Worm (Caenorhabditis elegans): ENCODE results near the gene fbxb-77.
"Not testable (repeated sequence)": the region's sequence is repeated elsewhere in the genome, so short reads cannot be mapped to it uniquely, and the experiment has no call there.

Gene fbxb-77

DNA sequence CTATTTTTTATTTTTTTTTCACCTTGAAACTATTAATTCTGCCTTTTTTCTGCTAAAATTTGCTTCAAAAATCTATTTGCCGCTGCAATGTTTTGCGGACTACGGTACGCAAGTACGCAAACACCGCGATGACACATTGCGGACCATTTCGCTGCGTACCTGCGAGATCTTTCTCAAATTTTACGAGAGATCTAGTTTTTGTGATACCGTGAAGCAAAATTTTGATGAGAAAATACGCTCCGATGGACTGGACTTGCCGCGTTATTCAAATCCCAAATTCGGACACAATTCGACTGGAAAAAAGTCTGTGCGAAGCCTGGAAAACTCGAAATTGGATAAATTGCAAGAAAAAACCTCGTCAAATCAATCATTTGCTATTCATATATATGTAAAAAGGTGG is 35.4 kb downstream of the fbxb-77 start:
- TF ChIP-seq gmeb-1 (tag; optimal IDR thresholded peaks at IDR 0.05) (peak; percentile 17), C34F6.9 (tag; optimal IDR thresholded peaks at IDR 0.05) (peak; percentile 8), lsy-2 (tag; optimal IDR thresholded peaks at IDR 0.05) (peak; percentile 77 to 85), sma-3 (GFP tag; optimal IDR thresholded peaks at IDR 0.05) (peak; percentile 22), unc-55 (GFP tag; optimal IDR thresholded peaks at IDR 0.05) (peak; percentile 2), F13H6.1 (tag; optimal IDR thresholded peaks at IDR 0.05) (peak; percentile 14)

DNA sequence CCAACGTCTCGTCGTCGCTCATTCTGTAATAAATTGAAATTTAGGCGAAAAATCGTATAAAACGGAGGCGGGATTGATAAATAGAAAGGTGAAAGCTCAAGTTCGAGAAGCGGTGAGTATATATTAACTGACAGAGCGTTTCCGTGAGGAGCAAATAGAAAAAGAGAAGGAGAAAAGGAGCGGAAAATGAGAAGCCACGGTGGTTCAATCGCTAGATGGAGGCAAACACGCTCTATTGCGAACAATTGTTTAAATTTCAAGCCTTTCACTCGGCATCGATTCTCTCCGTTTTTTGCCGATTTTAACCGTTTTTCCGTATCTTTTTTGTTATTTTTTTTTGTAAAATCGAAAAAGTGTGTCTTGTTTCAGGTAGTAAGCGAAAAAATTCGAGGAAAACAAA is 40.2 kb downstream of the fbxb-77 start, which contains the start of gene miro-1:
Gene miro-1, minus strand, starts transcription at position 23 of the 400 bp plus-strand sequence.
- not testable (repeated sequence) for TF ChIP-seq fos-1 (tag; optimal IDR thresholded peaks at IDR 0.05); gmeb-1 (tag; optimal IDR thresholded peaks at IDR 0.05); ama-1 (optimal IDR thresholded peaks at IDR 0.05)

DNA sequence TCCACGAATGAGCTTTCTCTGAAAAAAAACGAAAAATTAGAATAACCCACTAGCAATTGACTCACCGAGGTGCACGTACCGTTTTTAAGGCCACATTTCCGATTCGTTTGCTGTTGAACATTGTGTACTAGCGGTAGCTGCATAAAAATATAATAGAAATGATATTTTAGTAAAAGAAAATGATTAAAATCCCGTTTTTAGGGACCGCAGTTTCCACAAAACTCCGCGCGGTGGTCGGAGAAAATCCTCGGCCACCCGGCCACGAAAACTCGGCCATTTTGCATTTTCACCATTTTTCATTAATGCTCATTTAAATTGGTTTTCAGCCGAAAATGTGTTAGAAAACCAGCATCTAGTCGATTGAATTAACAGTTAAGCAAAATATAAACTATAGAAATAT is 43.6 kb downstream of the fbxb-77 start, which contains the start of gene yars-2:
Gene yars-2, minus strand, starts transcription at position 249 of the 400 bp plus-strand sequence.
- TF ChIP-seq lsy-2 (tag; optimal IDR thresholded peaks at IDR 0.05) (peak in 1 of 2 experiments; percentile 32), dmd-4 (tag; optimal IDR thresholded peaks at IDR 0.05) (no peak), nhr-11 (tag; optimal IDR thresholded peaks at IDR 0.05) (no peak), ceh-82 (tag; optimal IDR thresholded peaks at IDR 0.05) (no peak), unc-39 (tag; optimal IDR thresholded peaks at IDR 0.05) (no peak), blmp-1 (tag; optimal IDR thresholded peaks at IDR 0.05; ENCODE audit: insufficient read depth) (no peak), nhr-129 (tag; optimal IDR thresholded peaks at IDR 0.05) (no peak), nhr-10 (tag; optimal IDR thresholded peaks at IDR 0.05) (no peak), lin-13 (GFP tag; optimal IDR thresholded peaks at IDR 0.05) (no peak), sma-3 (GFP tag; optimal IDR thresholded peaks at IDR 0.05) (peak; percentile 29), sma-9 (GFP tag; optimal IDR thresholded peaks at IDR 0.05) (no peak), sma-9 (tag; optimal IDR thresholded peaks at IDR 0.05) (no peak), nhr-12 (tag; optimal IDR thresholded peaks at IDR 0.05) (no peak), skn-1 (tag; optimal IDR thresholded peaks at IDR 0.05) (no peak), mbf-1 (tag; optimal IDR thresholded peaks at IDR 0.05) (no peak), unc-55 (GFP tag; optimal IDR thresholded peaks at IDR 0.05) (peak; percentile 5), nhr-6 (tag; optimal IDR thresholded peaks at IDR 0.05) (no peak), C34F6.9 (tag; optimal IDR thresholded peaks at IDR 0.05) (peak; percentile 0)

DNA sequence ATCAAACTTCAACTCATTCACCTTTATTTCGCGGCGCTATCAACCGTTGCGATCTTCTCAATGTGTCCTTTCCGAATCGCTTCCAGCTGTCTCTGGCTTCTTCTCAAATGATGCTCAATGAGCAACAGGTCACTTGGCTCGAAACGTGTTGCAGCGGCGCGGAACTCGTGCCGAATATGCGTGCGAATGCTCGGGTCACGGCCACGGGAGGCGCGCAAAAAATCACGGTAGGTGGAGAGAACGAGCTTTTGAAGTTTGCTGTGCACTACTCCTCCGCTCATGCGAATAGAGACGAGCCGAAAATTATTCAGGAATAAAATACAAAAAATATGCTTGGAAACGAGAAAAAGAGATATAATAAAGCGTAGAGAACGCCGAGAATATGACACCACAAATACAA is 45.5 kb downstream of the fbxb-77 start, which contains the start of gene cif-1:
Gene cif-1, minus strand, starts transcription at position 297 of the 400 bp plus-strand sequence.
- TF ChIP-seq F13H6.1 (tag; optimal IDR thresholded peaks at IDR 0.05) (no peak), fos-1 (tag; optimal IDR thresholded peaks at IDR 0.05) (no peak), alr-1 (tag; optimal IDR thresholded peaks at IDR 0.05) (no peak), unc-39 (tag; optimal IDR thresholded peaks at IDR 0.05) (no peak), nhr-10 (tag; optimal IDR thresholded peaks at IDR 0.05) (no peak), zag-1 (tag; optimal IDR thresholded peaks at IDR 0.05) (no peak), mab-5 (tag; optimal IDR thresholded peaks at IDR 0.05) (no peak), ceh-16 (tag; optimal IDR thresholded peaks at IDR 0.05) (no peak)

DNA sequence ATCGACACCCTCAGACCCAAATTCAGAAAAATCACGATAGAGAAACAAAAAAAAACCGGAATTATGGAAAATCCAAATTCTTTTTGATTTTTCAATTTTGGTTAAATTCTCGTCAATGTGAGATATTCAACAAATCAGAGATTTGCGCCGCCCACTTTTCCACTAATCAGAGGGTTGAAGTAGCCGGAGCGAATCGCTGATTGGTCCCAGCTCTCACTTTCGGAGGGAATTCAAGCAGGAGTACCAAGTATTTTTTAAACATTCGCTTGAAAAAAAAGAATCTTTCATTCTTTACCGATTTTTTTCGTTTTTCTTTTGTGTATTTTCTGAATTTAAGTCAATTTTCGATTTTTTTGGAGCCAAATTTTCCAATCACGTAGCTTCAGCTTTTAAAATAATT is 50.0 kb downstream of the fbxb-77 start:
- no peak for TF ChIP-seq nhr-25 (tag; optimal IDR thresholded peaks at IDR 0.05)
- TF ChIP-seq nhr-23 (tag; optimal IDR thresholded peaks at IDR 0.05) = no peak
- TF ChIP-seq unc-55 (GFP tag; optimal IDR thresholded peaks at IDR 0.05) = no peak
- no peak for TF ChIP-seq lin-11 (tag; optimal IDR thresholded peaks at IDR 0.05)
- TF ChIP-seq skn-1 (tag; optimal IDR thresholded peaks at IDR 0.05) = no peak
- TF ChIP-seq C34F6.9 (tag; optimal IDR thresholded peaks at IDR 0.05) = no peak
- no peak for TF ChIP-seq crh-2 (tag; optimal IDR thresholded peaks at IDR 0.05)
- no peak for TF ChIP-seq nhr-6 (tag; optimal IDR thresholded peaks at IDR 0.05)
- TF ChIP-seq nhr-10 (tag; optimal IDR thresholded peaks at IDR 0.05) = no peak
- no peak for TF ChIP-seq ceh-16 (tag; optimal IDR thresholded peaks at IDR 0.05)
- no peak for TF ChIP-seq sma-3 (GFP tag; optimal IDR thresholded peaks at IDR 0.05)

DNA sequence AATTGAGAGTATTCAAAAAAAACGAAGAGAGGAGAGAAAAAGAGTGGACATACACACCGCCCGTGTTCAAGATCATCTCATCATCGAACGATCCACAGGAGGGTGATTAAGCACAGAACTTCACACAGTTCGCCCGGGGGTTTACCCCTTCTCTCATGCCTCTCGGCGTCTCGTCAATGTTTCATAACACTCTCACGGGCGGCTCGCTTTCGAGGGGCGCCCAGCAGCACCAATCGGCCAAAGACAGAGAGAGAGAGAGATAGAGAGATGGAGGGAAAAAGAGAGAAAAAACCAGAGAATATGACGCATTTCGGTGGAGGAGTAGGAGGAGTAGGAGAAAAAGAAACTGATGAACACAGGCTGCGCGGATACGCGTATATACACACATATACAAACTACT is 50.8 kb downstream of the fbxb-77 start:
- TF ChIP-seq peb-1 (tag; optimal IDR thresholded peaks at IDR 0.05) (no peak), C34F6.9 (tag; optimal IDR thresholded peaks at IDR 0.05) (peak; percentile 60), sma-9 (GFP tag; optimal IDR thresholded peaks at IDR 0.05) (peak; percentile 68), sma-9 (tag; optimal IDR thresholded peaks at IDR 0.05) (no peak), lin-39 (tag; optimal IDR thresholded peaks at IDR 0.05) (no peak), Y55F3AM.14 (GFP tag; optimal IDR thresholded peaks at IDR 0.05) (peak; percentile 10), zag-1 (tag; optimal IDR thresholded peaks at IDR 0.05) (peak; percentile 40), crh-2 (tag; optimal IDR thresholded peaks at IDR 0.05) (peak; percentile 37), nhr-23 (tag; optimal IDR thresholded peaks at IDR 0.05) (no peak), lin-13 (GFP tag; optimal IDR thresholded peaks at IDR 0.05) (peak; percentile 39), lin-11 (tag; optimal IDR thresholded peaks at IDR 0.05) (peak; percentile 8), lsy-2 (tag; optimal IDR thresholded peaks at IDR 0.05) (peak; percentile 40 to 68), nhr-21 (tag; optimal IDR thresholded peaks at IDR 0.05) (peak; percentile 0), ztf-4 (tag; optimal IDR thresholded peaks at IDR 0.05) (peak; percentile 15), sma-3 (GFP tag; optimal IDR thresholded peaks at IDR 0.05) (peak; percentile 74), F13H6.1 (tag; optimal IDR thresholded peaks at IDR 0.05) (peak; percentile 75), unc-55 (GFP tag; optimal IDR thresholded peaks at IDR 0.05) (peak; percentile 60), aly-2 (tag; optimal IDR thresholded peaks at IDR 0.05) (no peak), nhr-129 (tag; optimal IDR thresholded peaks at IDR 0.05) (peak; percentile 76), nhr-25 (tag; optimal IDR thresholded peaks at IDR 0.05) (peak; percentile 24), fos-1 (tag; optimal IDR thresholded peaks at IDR 0.05) (peak; percentile 91), gmeb-1 (tag; optimal IDR thresholded peaks at IDR 0.05) (no peak)
